Fruit fly (Drosophila melanogaster) whole organism, embryonic: ENCODE data around the gene Rab9Db.

Experiments
- Awh ChIP-seq: fragments of 200-800 bp; sonication (Bioruptor generic); IDR thresholded peaks from 2 replicates; pipeline ENCODE4, ENCODE4 v1.3.6; 2022; ENCODE audit warnings: missing biosample characterization, missing genetic modification characterization
- CG11398 ChIP-seq: fragments of 200-800 bp; sonication (Bioruptor generic); optimal IDR thresholded peaks from 2 replicates; lab custom pipeline; 2016; ENCODE audit warnings: missing biosample characterization, missing genetic modification characterization
- CG11695 ChIP-seq: fragments of 200-800 bp; sonication (Bioruptor generic); IDR thresholded peaks from 3 replicates; pipeline ENCODE4 v1.3.6; 2022; ENCODE audit warnings: missing biosample characterization, missing genetic modification characterization
- CG12219 ChIP-seq: fragments of 200-800 bp; sonication (Bioruptor generic); optimal IDR thresholded peaks from 3 replicates; lab custom pipeline; 2018; ENCODE audit warnings: missing biosample characterization, mild to moderate bottlenecking, missing genetic modification characterization
- CG13287 ChIP-seq: fragments of 200-800 bp; sonication (Bioruptor generic); IDR thresholded peaks from 2 replicates; pipeline ENCODE4 v1.3.6; 2022; ENCODE audit warnings: missing biosample characterization, missing genetic modification characterization; ENCODE audit not compliant: partially characterized antibody
- CG14050 ChIP-seq: fragments of 200-800 bp; sonication (Bioruptor generic); IDR thresholded peaks from 3 replicates; pipeline ENCODE4 v1.3.6; 2022; ENCODE audit warnings: missing biosample characterization, missing genetic modification characterization
- CG14965 ChIP-seq: fragments of 200-800 bp; sonication (Bioruptor generic); optimal IDR thresholded peaks from 2 replicates; lab custom pipeline; 2016; ENCODE audit warnings: missing biosample characterization, missing genetic modification characterization, borderline replicate concordance
- CG15011 ChIP-seq: fragments of 200-800 bp; sonication (Bioruptor generic); optimal IDR thresholded peaks from 3 replicates; lab custom pipeline; 2018; ENCODE audit warnings: missing biosample characterization, mild to moderate bottlenecking, missing genetic modification characterization
- CG15601 ChIP-seq: fragments of 200-800 bp; sonication (Bioruptor generic); optimal IDR thresholded peaks from 3 replicates; lab custom pipeline; 2019; ENCODE audit warnings: missing biosample characterization, mild to moderate bottlenecking, missing genetic modification characterization, moderate library complexity
- CG1603 ChIP-seq: fragments of 200-800 bp; sonication (Bioruptor generic); optimal IDR thresholded peaks from 2 replicates; lab custom pipeline; 2019; ENCODE audit warnings: missing biosample characterization, mild to moderate bottlenecking, missing genetic modification characterization, moderate library complexity
- CG16779 ChIP-seq: fragments of 200-800 bp; sonication (Bioruptor generic); IDR thresholded peaks from 2 replicates; pipeline ENCODE4 v1.3.6; 2022; ENCODE audit warnings: missing biosample characterization, missing genetic modification characterization
- CG17568 ChIP-seq: fragments of 200-800 bp; sonication (Bioruptor generic); optimal IDR thresholded peaks from 2 replicates; lab custom pipeline; 2018; ENCODE audit warnings: missing biosample characterization, mild to moderate bottlenecking, missing genetic modification characterization, moderate library complexity
- CG17829 ChIP-seq: fragments of 200-800 bp; optimal IDR thresholded peaks from 2 replicates; lab custom pipeline; 2019; ENCODE audit warnings: missing biosample characterization, mild to moderate bottlenecking, missing genetic modification characterization, moderate library complexity
- CG18764 ChIP-seq: fragments of 200-800 bp; sonication (Bioruptor generic); optimal IDR thresholded peaks from 3 replicates; lab custom pipeline; 2016; ENCODE audit warnings: missing biosample characterization, missing genetic modification characterization
- CG2116 ChIP-seq: fragments of 200-800 bp; sonication (Bioruptor generic); optimal IDR thresholded peaks from 3 replicates; lab custom pipeline; 2018; ENCODE audit warnings: missing biosample characterization, mild to moderate bottlenecking, missing genetic modification characterization
- CG2129 ChIP-seq: fragments of 200-800 bp; sonication (Bioruptor generic); IDR thresholded peaks from 2 replicates; pipeline ENCODE4 v1.3.6; 2022; ENCODE audit warnings: missing biosample characterization, missing genetic modification characterization; ENCODE audit not compliant: partially characterized antibody
- CG34224 ChIP-seq: fragments of 200-800 bp; sonication (Bioruptor generic); IDR thresholded peaks from 3 replicates; pipeline ENCODE4 v1.3.6; 2022; ENCODE audit warnings: missing biosample characterization, missing genetic modification characterization; ENCODE audit not compliant: partially characterized antibody
- CG3838 ChIP-seq: fragments of 200-800 bp; sonication (Bioruptor generic); optimal IDR thresholded peaks from 3 replicates; lab custom pipeline; 2016; ENCODE audit warnings: missing biosample characterization, missing genetic modification characterization
- CG6689 ChIP-seq: fragments of 200-800 bp; sonication (Bioruptor generic); IDR thresholded peaks from 2 replicates; pipeline ENCODE4 v1.3.6; 2022; ENCODE audit warnings: missing biosample characterization, missing genetic modification characterization
- CG8944 ChIP-seq: fragments of 200-800 bp; sonication (Bioruptor generic); optimal IDR thresholded peaks from 3 replicates; lab custom pipeline; 2016; ENCODE audit warnings: missing biosample characterization, missing genetic modification characterization
- CrebB ChIP-seq: fragments of 200-800 bp; sonication (Bioruptor generic); optimal IDR thresholded peaks from 3 replicates; lab custom pipeline; 2018; ENCODE audit warnings: missing biosample characterization, mild to moderate bottlenecking, missing genetic modification characterization
- Deaf1 ChIP-seq: fragments of 200-800 bp; optimal IDR thresholded peaks from 3 replicates; lab custom pipeline; 2019; ENCODE audit warnings: missing biosample characterization, mild to moderate bottlenecking, missing genetic modification characterization, moderate library complexity
- Ets65A ChIP-seq: fragments of 200-800 bp; sonication (Bioruptor generic); peaks from one replicate; lab custom pipeline; 2016; ENCODE audit warnings: missing biosample characterization, missing genetic modification characterization
- HLH4C ChIP-seq: fragments of 200-800 bp; sonication (Bioruptor generic); IDR thresholded peaks from 3 replicates; pipeline ENCODE4 v1.3.6; 2022; ENCODE audit warnings: missing biosample characterization, missing genetic modification characterization; ENCODE audit not compliant: partially characterized antibody
- Hr3 ChIP-seq: fragments of 200-800 bp; sonication (Bioruptor generic); optimal IDR thresholded peaks from 3 replicates; lab custom pipeline; 2016; ENCODE audit warnings: missing biosample characterization, missing genetic modification characterization
- Hr78 ChIP-seq, 2 experiments: fragments of 200-800 bp in 1 of 2; fragments of >200 bp in 1 of 2; sonication (Bioruptor generic) in 1 of 2; optimal IDR thresholded peaks; 2 replicates each; lab custom pipeline; 2017 to 2019; ENCODE audit warnings: missing biosample characterization in 2 of 2, missing genetic modification characterization in 2 of 2, mild to moderate bottlenecking in 1 of 2, moderate library complexity in 1 of 2
- Max ChIP-seq: fragments of 200-800 bp; sonication (Bioruptor generic); optimal IDR thresholded peaks from 2 replicates; lab custom pipeline; 2016; ENCODE audit warnings: missing biosample characterization, mild to moderate bottlenecking, missing genetic modification characterization
- NfI ChIP-seq: fragments of 200-800 bp; sonication (Bioruptor generic); optimal IDR thresholded peaks from 3 replicates; lab custom pipeline; 2018; ENCODE audit warnings: missing biosample characterization, mild to moderate bottlenecking, missing genetic modification characterization, moderate library complexity
- Opbp ChIP-seq: fragments of 200-800 bp; sonication (Bioruptor generic); IDR thresholded peaks from 3 replicates; pipeline ENCODE4 v1.3.6; 2022; ENCODE audit warnings: missing biosample characterization, missing genetic modification characterization; ENCODE audit not compliant: partially characterized antibody
- PHDP ChIP-seq: fragments of 200-800 bp; sonication (Bioruptor generic); optimal IDR thresholded peaks from 3 replicates; lab custom pipeline; 2018; ENCODE audit warnings: missing biosample characterization, mild to moderate bottlenecking, missing genetic modification characterization, moderate library complexity
- Pdp1 ChIP-seq, 2 experiments: fragments of 200-800 bp; sonication (Bioruptor generic); optimal IDR thresholded peaks; 3 replicates each; lab custom pipeline; 2016; ENCODE audit warnings: missing biosample characterization in 2 of 2, missing genetic modification characterization in 2 of 2, mild to moderate bottlenecking in 1 of 2, moderate library complexity in 1 of 2
- Scr ChIP-seq: fragments of 200-800 bp; sonication (Bioruptor generic); IDR thresholded peaks from 2 replicates; pipeline ENCODE4 v1.3.6; 2022; ENCODE audit warnings: missing biosample characterization, missing genetic modification characterization; ENCODE audit not compliant: partially characterized antibody
- Trl ChIP-seq, 3 experiments: fragments of >200 bp in 2 of 3; fragments of 200-800 bp in 1 of 3; sonication (Bioruptor generic) in 1 of 3; optimal IDR thresholded peaks; 2 replicates in 1 of 3; 3 replicates in 2 of 3; lab custom pipeline; 2016 to 2017; ENCODE audit warnings: missing biosample characterization in 1 of 3, missing genetic modification characterization in 1 of 3
- ap ChIP-seq: fragments of 200-800 bp; sonication (Bioruptor generic); IDR thresholded peaks from 2 replicates; pipeline ENCODE4 v1.3.6; 2022; ENCODE audit warnings: missing biosample characterization, missing genetic modification characterization
- ase ChIP-seq: fragments of 200-800 bp; sonication (Bioruptor generic); IDR thresholded peaks from 3 replicates; pipeline ENCODE4 v1.3.6; 2022; ENCODE audit warnings: missing biosample characterization, missing genetic modification characterization
- btn ChIP-seq: fragments of 200-800 bp; sonication (Bioruptor generic); optimal IDR thresholded peaks from 2 replicates; lab custom pipeline; 2016; ENCODE audit warnings: missing biosample characterization, missing genetic modification characterization
- cg ChIP-seq: fragments of 200-800 bp; sonication (Bioruptor generic); optimal IDR thresholded peaks from 3 replicates; lab custom pipeline; 2019; ENCODE audit warnings: missing biosample characterization, mild to moderate bottlenecking, missing genetic modification characterization, moderate library complexity
- crol ChIP-seq: fragments of 200-800 bp; sonication (Bioruptor generic); IDR thresholded peaks from 2 replicates; pipeline ENCODE4 v1.3.6; 2022; ENCODE audit warnings: missing biosample characterization, missing genetic modification characterization
- en ChIP-seq: fragments of 200-800 bp; sonication (Bioruptor generic); optimal IDR thresholded peaks from 2 replicates; lab custom pipeline; 2016; ENCODE audit warnings: missing biosample characterization, missing genetic modification characterization
- exex ChIP-seq: fragments of 200-800 bp; sonication (Bioruptor generic); optimal IDR thresholded peaks from 4 replicates; lab custom pipeline; 2018; ENCODE audit warnings: missing biosample characterization, mild to moderate bottlenecking, missing genetic modification characterization, moderate library complexity
- lilli ChIP-seq: fragments of 200-800 bp; sonication (Bioruptor generic); optimal IDR thresholded peaks from 3 replicates; lab custom pipeline; 2016; ENCODE audit warnings: missing biosample characterization, missing genetic modification characterization
- otp ChIP-seq: fragments of 200-800 bp; sonication (Bioruptor generic); IDR thresholded peaks from 3 replicates; pipeline ENCODE4, ENCODE4 v1.3.6; 2022; ENCODE audit warnings: missing biosample characterization, missing genetic modification characterization
- row ChIP-seq: fragments of 200-800 bp; sonication (Bioruptor generic); IDR thresholded peaks from 3 replicates; pipeline ENCODE4 v1.3.6; 2022; ENCODE audit warnings: missing biosample characterization, missing genetic modification characterization
- salm ChIP-seq: fragments of 200-800 bp; sonication (Bioruptor generic); optimal IDR thresholded peaks from 2 replicates; lab custom pipeline; 2018; ENCODE audit warnings: missing biosample characterization, mild to moderate bottlenecking, missing genetic modification characterization
- sens-2 ChIP-seq: fragments of 200-800 bp; sonication (Bioruptor generic); IDR thresholded peaks from 2 replicates; pipeline ENCODE4 v1.3.6; 2022; ENCODE audit warnings: missing biosample characterization, missing genetic modification characterization
- slp2 ChIP-seq: fragments of 200-800 bp; sonication (Bioruptor generic); optimal IDR thresholded peaks from 2 replicates; lab custom pipeline; 2016; ENCODE audit warnings: missing biosample characterization, missing genetic modification characterization
- sr ChIP-seq: fragments of 200-800 bp; sonication (Bioruptor generic); IDR thresholded peaks from 3 replicates; pipeline ENCODE4 v1.3.6; 2022; ENCODE audit warnings: missing biosample characterization, missing genetic modification characterization
- tx ChIP-seq: fragments of 200-800 bp; sonication (Bioruptor generic); optimal IDR thresholded peaks from 2 replicates; lab custom pipeline; 2016; ENCODE audit warnings: missing biosample characterization, missing genetic modification characterization
- usp ChIP-seq: fragments of >200 bp; optimal IDR thresholded peaks from 2 replicates; lab custom pipeline; 2017; ENCODE audit warnings: missing biosample characterization, missing genetic modification characterization
- zfh2 ChIP-seq: fragments of 200-800 bp; sonication (Bioruptor generic); optimal IDR thresholded peaks from 2 replicates; lab custom pipeline; 2016; ENCODE audit warnings: missing biosample characterization, missing genetic modification characterization

Gene Rab9Db

dm6 chrX:10573554-10573953 lies 49.5 kb downstream of the Rab9Db start (continued):
- TF ChIP-seq sens-2 (GFP tag; lab: Robert Waterston, UW): no peak
- peak; percentile 53; the same call in 1 of the 2 replicates for TF ChIP-seq CG6689 (GFP tag; lab: Robert Waterston, UW)
- 0 out of 3 replicates have a peak, but pooled peaks have one; percentile 28 for TF ChIP-seq CG14050 (GFP tag; lab: Robert Waterston, UW)
- no peak for TF ChIP-seq CG2116 (GFP tag; lab: Kevin White, UChicago)
- TF ChIP-seq otp (GFP tag; lab: Robert Waterston, UW): peak; percentile 19; the same call in 1 of the 3 replicates
- peak; percentile 65 for TF ChIP-seq NfI (GFP tag; lab: Kevin White, UChicago)
- TF ChIP-seq exex (tag; lab: Kevin White, UChicago): no peak
- no peak for TF ChIP-seq Ets65A
- peak; percentile 12 for TF ChIP-seq CG1603
- TF ChIP-seq CrebB (tag; lab: Kevin White, UChicago): no peak
- TF ChIP-seq sr (GFP tag; lab: Robert Waterston, UW): no peak
- TF ChIP-seq cg (GFP tag; lab: Kevin White, UChicago): no peak
- TF ChIP-seq CG13287: no peak
- TF ChIP-seq Scr (GFP tag; lab: Robert Waterston, UW): no peak
- peak; percentile 14 for TF ChIP-seq Deaf1
- TF ChIP-seq Max: peak; percentile 11
- peak; percentile 49 for TF ChIP-seq CG12219 (GFP tag; lab: Kevin White, UChicago)
- peak; percentile 62; the same call in 1 of the 2 replicates for TF ChIP-seq Awh
- peak; percentile 0 for TF ChIP-seq CG18764
- no peak for TF ChIP-seq crol (GFP tag; lab: Robert Waterston, UW)
- TF ChIP-seq CG11695 (GFP tag; lab: Robert Waterston, UW): peak; percentile 76
- TF ChIP-seq CG8944: no peak
- no peak for TF ChIP-seq CG15011 (GFP tag; lab: Kevin White, UChicago)
- no peak for TF ChIP-seq en
- no peak for TF ChIP-seq Trl (optimal IDR thresholded peaks at IDR 0.05; lab: Kevin White, UChicago)
- no peak for TF ChIP-seq Trl (GFP tag; optimal IDR thresholded peaks at IDR 0.05; lab: Kevin White, UChicago)
- TF ChIP-seq zfh2 (GFP tag; lab: Kevin White, UChicago): no peak
- TF ChIP-seq salm (tag; lab: Kevin White, UChicago): peak; percentile 9
- no peak for TF ChIP-seq CG3838
- TF ChIP-seq ap (GFP tag; lab: Robert Waterston, UW): peak; percentile 47
- TF ChIP-seq CG16779 (GFP tag; lab: Robert Waterston, UW): no peak
- TF ChIP-seq CG11398 (GFP tag; lab: Kevin White, UChicago): no peak
- TF ChIP-seq row: peak; percentile 79
- no peak for TF ChIP-seq HLH4C (GFP tag; lab: Robert Waterston, UW)
- TF ChIP-seq slp2 (GFP tag; lab: Kevin White, UChicago): no peak
- TF ChIP-seq tx: no peak
- peak; percentile 70; the same call in 2 of the 3 replicates for TF ChIP-seq ase
- TF ChIP-seq Hr3 (GFP tag; lab: Kevin White, UChicago): peak; percentile 24
- TF ChIP-seq Pdp1 (GFP tag; optimal IDR thresholded peaks at IDR 0.05; lab: Kevin White, UChicago): peak in 1 of 2 experiments; percentile 12
- no peak for TF ChIP-seq btn (GFP tag; lab: Kevin White, UChicago)
- no peak for TF ChIP-seq CG34224 (GFP tag; lab: Robert Waterston, UW)
- peak; percentile 45 for TF ChIP-seq CG15601
- peak; percentile 31 for TF ChIP-seq CG17829 (tag; lab: Kevin White, UChicago)
- no peak for TF ChIP-seq CG2129 (GFP tag; lab: Robert Waterston, UW)
- no peak for TF ChIP-seq CG17568 (GFP tag; lab: Kevin White, UChicago)
- TF ChIP-seq usp (GFP tag; lab: Kevin White, UChicago): no peak
- no peak for TF ChIP-seq Opbp (GFP tag; lab: Robert Waterston, UW)
- peak; percentile 63 for TF ChIP-seq PHDP (tag; lab: Kevin White, UChicago)
- peak; percentile 53 for TF ChIP-seq lilli (GFP tag; lab: Kevin White, UChicago)
- no peak for TF ChIP-seq Hr78 (GFP tag; optimal IDR thresholded peaks at IDR 0.05; lab: Kevin White, UChicago)
- no peak for TF ChIP-seq CG14965
